Worm (Caenorhabditis elegans) whole organism, L1 larva: ENCODE measurements around the gene tag-77.

Experiments
- C04F5.9 ChIP-seq: sonication (generic microtip); optimal IDR thresholded peaks from 2 replicates; lab custom pipeline; 2016; ENCODE audit warnings: missing genetic modification characterization, missing compliant biosample characterization
- C16A3.4 ChIP-seq: fragments of 150-350 bp; optimal IDR thresholded peaks from 2 replicates; lab custom pipeline; 2014; ENCODE audit warnings: missing biosample characterization, missing genetic modification characterization
- C34B4.2 ChIP-seq: sonication (generic microtip); optimal IDR thresholded peaks from 2 replicates; lab custom pipeline; 2017; ENCODE audit warnings: mild to moderate bottlenecking, missing genetic modification characterization, missing compliant biosample characterization
- alr-1 ChIP-seq: fragments of 200-800 bp; sonication (Bioruptor generic); optimal IDR thresholded peaks from 2 replicates; lab custom pipeline; 2018; ENCODE audit warnings: borderline replicate concordance, mild to moderate bottlenecking, missing genetic modification characterization, missing compliant biosample characterization
- aly-2 ChIP-seq: fragments of 150-350 bp; optimal IDR thresholded peaks from 2 replicates; lab custom pipeline; 2014; ENCODE audit warnings: missing biosample characterization, missing genetic modification characterization
- blmp-1 ChIP-seq: fragments of 150-350 bp; optimal IDR thresholded peaks from 2 replicates; lab custom pipeline; 2014; ENCODE audit warnings: missing biosample characterization, missing genetic modification characterization
- ceh-63 ChIP-seq: fragments of 200-800 bp; sonication (Bioruptor generic); optimal IDR thresholded peaks from 2 replicates; lab custom pipeline; 2018; ENCODE audit warnings: mild to moderate bottlenecking, missing genetic modification characterization, missing compliant biosample characterization
- ceh-88 ChIP-seq: fragments of 200-800 bp; sonication (Bioruptor generic); IDR thresholded peaks from 2 replicates; pipeline ENCODE4 v1.3.6; 2022; ENCODE audit warnings: missing genetic modification characterization, missing compliant biosample characterization
- ceh-90 ChIP-seq: sonication (generic microtip); optimal IDR thresholded peaks from 2 replicates; lab custom pipeline; 2016; ENCODE audit warnings: missing genetic modification characterization, missing compliant biosample characterization
- dpl-1 ChIP-seq, 3 experiments: fragments of 150-350 bp in 2 of 3; sonication (generic microtip) in 1 of 3; optimal IDR thresholded peaks; 2 replicates each; lab custom pipeline; 2014 to 2017; ENCODE audit warnings: missing biosample characterization in 3 of 3, missing genetic modification characterization in 3 of 3, missing genetic modification reagents in 3 of 3
- efl-1 ChIP-seq, 4 experiments: fragments of 150-350 bp; optimal IDR thresholded peaks in 3 of 4; peaks in 1 of 4; 1 replicate in 1 of 4; 2 replicates in 3 of 4; lab custom pipeline; 2014; ENCODE audit warnings: missing biosample characterization in 2 of 4, missing genetic modification characterization in 2 of 4, missing genetic modification reagents in 2 of 4
- egl-13 ChIP-seq: sonication (generic microtip); optimal IDR thresholded peaks from 2 replicates; lab custom pipeline; 2016; ENCODE audit warnings: missing genotype, missing genetic modification reagents, missing genetic modification characterization, missing compliant biosample characterization
- elt-2 ChIP-seq: sonication (generic microtip); optimal IDR thresholded peaks from 2 replicates; lab custom pipeline; 2016; ENCODE audit warnings: missing genetic modification characterization, mild to moderate bottlenecking, inconsistent platforms, missing compliant biosample characterization, missing genetic modification reagents
- elt-3 ChIP-seq, 6 experiments: fragments of 150-350 bp in 1 of 6; sonication (generic microtip); optimal IDR thresholded peaks; 2 replicates each; lab custom pipeline; 2017 to 2018; ENCODE audit warnings: missing biosample characterization in 6 of 6, missing genetic modification characterization in 6 of 6, inconsistent platforms in 1 of 6
- ets-5 ChIP-seq: fragments of 200-800 bp; sonication (Bioruptor generic); IDR thresholded peaks from 2 replicates; pipeline ENCODE4 v1.3.6; 2022; ENCODE audit warnings: missing genetic modification characterization, missing compliant biosample characterization
- fos-1 ChIP-seq: fragments of 150-350 bp; optimal IDR thresholded peaks from 2 replicates; lab custom pipeline; 2014; ENCODE audit warnings: missing biosample characterization, missing genetic modification characterization
- hlh-4 ChIP-seq: sonication (generic microtip); optimal IDR thresholded peaks from 2 replicates; lab custom pipeline; 2016; ENCODE audit warnings: mild to moderate bottlenecking, missing genetic modification characterization, missing compliant biosample characterization
- irx-1 ChIP-seq: sonication (generic microtip); optimal IDR thresholded peaks from 2 replicates; lab custom pipeline; 2016; ENCODE audit warnings: missing genetic modification characterization, missing compliant biosample characterization
- jun-1 ChIP-seq: fragments of 150-350 bp; optimal IDR thresholded peaks from 2 replicates; lab custom pipeline; 2014; ENCODE audit warnings: missing biosample characterization, missing genetic modification reagents, missing genetic modification characterization
- lin-13 ChIP-seq: fragments of 150-350 bp; optimal IDR thresholded peaks from 2 replicates; lab custom pipeline; 2014; ENCODE audit warnings: missing biosample characterization, missing genetic modification reagents, missing genetic modification characterization
- lin-14 ChIP-seq: fragments of 200-800 bp; sonication (Bioruptor generic); optimal IDR thresholded peaks from 2 replicates; lab custom pipeline; 2018; ENCODE audit warnings: mild to moderate bottlenecking, missing genetic modification characterization, moderate library complexity, missing compliant biosample characterization
- lin-15B ChIP-seq: fragments of 150-350 bp; sonication (generic microtip); optimal IDR thresholded peaks from 3 replicates; lab custom pipeline; 2014; ENCODE audit warnings: missing biosample characterization, missing genetic modification characterization
- lin-35 ChIP-seq, 2 experiments: fragments of 150-350 bp; optimal IDR thresholded peaks; 2 replicates each; lab custom pipeline; 2014; ENCODE audit warnings: missing biosample characterization in 2 of 2, missing genetic modification characterization in 2 of 2, missing genetic modification reagents in 2 of 2
- lsy-2 ChIP-seq, 2 experiments: fragments of 150-350 bp; optimal IDR thresholded peaks; 2 replicates each; lab custom pipeline; 2014; ENCODE audit warnings: missing biosample characterization in 2 of 2, missing genetic modification characterization in 2 of 2
- mab-9 ChIP-seq: fragments of 200-800 bp; sonication (Bioruptor generic); IDR thresholded peaks from 2 replicates; pipeline ENCODE4 v1.3.6; 2022; ENCODE audit warnings: missing genetic modification reagents, missing genetic modification characterization, missing compliant biosample characterization
- mep-1 ChIP-seq: fragments of 150-350 bp; optimal IDR thresholded peaks from 2 replicates; lab custom pipeline; 2014; ENCODE audit warnings: missing biosample characterization, missing genetic modification characterization
- nhr-12 ChIP-seq: sonication (generic microtip); optimal IDR thresholded peaks from 2 replicates; lab custom pipeline; 2017; ENCODE audit warnings: missing biosample characterization, missing genetic modification characterization
- nhr-19 ChIP-seq: fragments of 200-800 bp; sonication (Bioruptor generic); conservative IDR thresholded peaks from 2 replicates; pipeline ENCODE4 v1.3.6; 2022; ENCODE audit warnings: missing genetic modification characterization, missing compliant biosample characterization
- nhr-20 ChIP-seq: sonication (generic microtip); optimal IDR thresholded peaks from 2 replicates; lab custom pipeline; 2016; ENCODE audit warnings: mild to moderate bottlenecking, missing genetic modification characterization, missing compliant biosample characterization
- nhr-237 ChIP-seq: fragments of 150-350 bp; optimal IDR thresholded peaks from 2 replicates; lab custom pipeline; 2014; ENCODE audit warnings: missing biosample characterization, missing genetic modification characterization
- nhr-71 ChIP-seq: sonication (generic microtip); optimal IDR thresholded peaks from 2 replicates; lab custom pipeline; 2016; ENCODE audit warnings: mild to moderate bottlenecking, missing genetic modification characterization, moderate library complexity, missing compliant biosample characterization
- nhr-76 ChIP-seq: sonication (generic microtip); optimal IDR thresholded peaks from 2 replicates; lab custom pipeline; 2017; ENCODE audit warnings: missing biosample characterization, missing genetic modification characterization
- nhr-77 ChIP-seq: fragments of 150-350 bp; optimal IDR thresholded peaks from 2 replicates; lab custom pipeline; 2014; ENCODE audit warnings: missing biosample characterization, missing genetic modification characterization
- nhr-85 ChIP-seq: sonication (generic microtip); peaks from one replicate; lab custom pipeline; 2016; ENCODE audit warnings: missing genetic modification characterization, inconsistent platforms, missing compliant biosample characterization
- rnt-1 ChIP-seq: sonication (generic microtip); optimal IDR thresholded peaks from 2 replicates; lab custom pipeline; 2016; ENCODE audit warnings: mild to moderate bottlenecking, missing genetic modification characterization, moderate library complexity, missing compliant biosample characterization
- skn-1 ChIP-seq: fragments of 150-350 bp; optimal IDR thresholded peaks from 2 replicates; lab custom pipeline; 2014; ENCODE audit warnings: missing biosample characterization, missing genetic modification characterization
- snpc-4 ChIP-seq: fragments of 150-350 bp; optimal IDR thresholded peaks from 2 replicates; lab custom pipeline; 2014; ENCODE audit warnings: missing biosample characterization, missing genetic modification characterization
- sup-37 ChIP-seq: fragments of 200-800 bp; sonication (Bioruptor generic); optimal IDR thresholded peaks from 2 replicates; lab custom pipeline; 2018; ENCODE audit warnings: mild to moderate bottlenecking, missing genetic modification characterization, missing compliant biosample characterization
- tbx-2 ChIP-seq: sonication (generic microtip); optimal IDR thresholded peaks from 2 replicates; lab custom pipeline; 2016; ENCODE audit warnings: missing genetic modification characterization, missing compliant biosample characterization
- tlp-1 ChIP-seq: fragments of 150-350 bp; optimal IDR thresholded peaks from 2 replicates; lab custom pipeline; 2014; ENCODE audit warnings: missing biosample characterization, missing genetic modification characterization
- unc-30 ChIP-seq: sonication (generic microtip); optimal IDR thresholded peaks from 2 replicates; lab custom pipeline; 2017; ENCODE audit warnings: missing biosample characterization, missing genetic modification characterization
- unc-62 ChIP-seq: fragments of 150-350 bp; optimal IDR thresholded peaks from 2 replicates; lab custom pipeline; 2014; ENCODE audit warnings: missing biosample characterization, missing genetic modification reagents, missing genetic modification characterization
- unc-86 ChIP-seq: sonication (generic microtip); optimal IDR thresholded peaks from 2 replicates; lab custom pipeline; 2016; ENCODE audit warnings: missing genetic modification characterization, missing compliant biosample characterization
- zag-1 ChIP-seq: fragments of 150-350 bp; optimal IDR thresholded peaks from 2 replicates; lab custom pipeline; 2014; ENCODE audit warnings: missing biosample characterization, missing genetic modification characterization
- zip-4 ChIP-seq: fragments of 200-800 bp; sonication (Bioruptor generic); optimal IDR thresholded peaks from 2 replicates; lab custom pipeline; 2018; ENCODE audit warnings: mild to moderate bottlenecking, missing genetic modification characterization, moderate library complexity, missing compliant biosample characterization

The tag-77 gene

DNA sequence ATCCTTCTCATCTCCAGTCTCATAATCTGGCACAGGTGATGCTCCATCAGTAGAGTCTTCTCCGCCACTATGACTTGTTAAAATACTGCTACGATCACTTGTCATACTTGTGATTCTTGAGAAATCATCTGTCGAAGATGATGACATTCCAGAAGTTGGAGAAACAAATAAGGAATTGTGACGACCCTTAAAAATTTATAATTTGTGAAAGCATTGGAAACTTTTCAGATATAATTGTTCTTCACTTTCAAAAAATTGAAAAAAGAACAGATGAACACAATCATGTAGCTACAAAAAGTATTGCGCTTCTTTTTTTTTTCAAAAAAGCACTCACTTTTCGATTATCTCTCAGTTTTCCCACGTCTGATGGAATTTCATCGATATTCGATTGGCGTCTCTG lies 4.3 kb downstream of the tag-77 start:
- TF ChIP-seq dpl-1 (GFP tag; optimal IDR thresholded peaks at IDR 0.05; lab: Kevin White, UChicago) (no peak), elt-3 (tag; optimal IDR thresholded peaks at IDR 0.05; lab: Kevin White, UChicago) (no peak), lin-15B (no peak), hlh-4 (tag; lab: Kevin White, UChicago) (no peak), zag-1 (no peak), tlp-1 (tag; lab: Kevin White, UChicago) (no peak), C04F5.9 (tag; lab: Kevin White, UChicago) (no peak), lin-35 (GFP tag; optimal IDR thresholded peaks at IDR 0.05; lab: Kevin White, UChicago) (no peak), aly-2 (tag; lab: Kevin White, UChicago) (no peak), nhr-12 (tag; lab: Kevin White, UChicago) (no peak), unc-30 (tag; lab: Kevin White, UChicago) (no peak), nhr-71 (tag; lab: Kevin White, UChicago) (no peak), rnt-1 (no peak), alr-1 (no peak), ceh-88 (GFP tag; lab: Robert Waterston, UW) (no peak), elt-2 (tag; lab: Kevin White, UChicago) (no peak)

DNA sequence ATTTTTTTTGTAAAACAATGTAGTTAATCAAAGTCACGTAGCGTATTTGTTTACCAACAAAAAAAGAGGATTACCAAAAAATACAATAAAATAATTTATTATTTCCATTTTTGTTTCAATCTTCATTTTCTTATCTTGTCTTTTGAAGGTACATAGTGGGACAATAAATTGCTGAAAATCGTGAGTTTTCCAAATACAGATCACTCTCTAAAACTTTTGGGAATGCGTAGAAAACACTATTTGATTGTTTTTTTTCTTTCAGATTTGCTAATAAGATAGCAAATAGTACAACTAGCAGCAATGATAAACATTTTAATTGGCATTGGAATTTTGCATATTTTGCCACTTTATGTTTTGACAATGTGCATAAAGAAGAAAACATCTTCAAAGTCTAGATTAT lies 9.0 kb downstream of the tag-77 start, which contains the start of gene C28C12.1:
TSS of gene C28C12.1 (plus strand) at position 301 of the 400 bp plus-strand sequence.
- TF ChIP-seq nhr-85, result no peak
- TF ChIP-seq elt-2 (tag; lab: Kevin White, UChicago), result no peak
- no peak for TF ChIP-seq sup-37 (GFP tag; lab: Kevin White, UChicago)
- no peak for TF ChIP-seq ceh-90 (tag; lab: Kevin White, UChicago)
- no peak for TF ChIP-seq lsy-2 (tag; optimal IDR thresholded peaks at IDR 0.05; lab: Kevin White, UChicago)
- TF ChIP-seq fos-1 (tag; lab: Kevin White, UChicago), result no peak
- TF ChIP-seq mab-9 (GFP tag; lab: Robert Waterston, UW), result no peak
- no peak for TF ChIP-seq efl-1 (optimal IDR thresholded peaks at IDR 0.05; lab: Kevin White, UChicago)
- TF ChIP-seq efl-1 (GFP tag; optimal IDR thresholded peaks at IDR 0.05 in 1 of 2; lab: Kevin White, UChicago), result no peak
- TF ChIP-seq, all 84 proteins: peak for 0

DNA sequence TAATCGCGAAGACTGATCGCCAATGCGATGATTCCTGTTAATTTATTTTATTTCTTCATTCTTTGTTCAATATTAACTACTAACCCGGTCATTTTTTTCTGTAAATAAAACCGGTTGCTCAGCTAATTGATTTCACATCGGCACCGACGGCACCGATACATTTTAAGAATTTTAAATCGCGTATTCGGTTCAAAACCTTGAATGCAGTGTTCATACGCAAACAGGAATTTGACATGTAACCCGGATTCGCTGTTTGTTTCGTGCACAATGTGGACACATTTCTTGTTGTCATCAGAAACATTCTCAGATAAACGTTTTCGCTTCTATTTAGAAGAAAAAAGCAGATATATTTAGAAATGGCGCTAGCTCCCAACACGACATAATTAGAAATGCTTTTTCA lies 10.4 kb downstream of the tag-77 start:
- TF ChIP-seq efl-1 (optimal IDR thresholded peaks at IDR 0.05; lab: Kevin White, UChicago) (no peak), efl-1 (GFP tag; optimal IDR thresholded peaks at IDR 0.05 in 1 of 2; lab: Kevin White, UChicago) (no peak), lin-15B (no peak), skn-1 (no peak), irx-1 (tag; lab: Kevin White, UChicago) (no peak), snpc-4 (no peak), nhr-12 (tag; lab: Kevin White, UChicago) (no peak), egl-13 (no peak)

DNA sequence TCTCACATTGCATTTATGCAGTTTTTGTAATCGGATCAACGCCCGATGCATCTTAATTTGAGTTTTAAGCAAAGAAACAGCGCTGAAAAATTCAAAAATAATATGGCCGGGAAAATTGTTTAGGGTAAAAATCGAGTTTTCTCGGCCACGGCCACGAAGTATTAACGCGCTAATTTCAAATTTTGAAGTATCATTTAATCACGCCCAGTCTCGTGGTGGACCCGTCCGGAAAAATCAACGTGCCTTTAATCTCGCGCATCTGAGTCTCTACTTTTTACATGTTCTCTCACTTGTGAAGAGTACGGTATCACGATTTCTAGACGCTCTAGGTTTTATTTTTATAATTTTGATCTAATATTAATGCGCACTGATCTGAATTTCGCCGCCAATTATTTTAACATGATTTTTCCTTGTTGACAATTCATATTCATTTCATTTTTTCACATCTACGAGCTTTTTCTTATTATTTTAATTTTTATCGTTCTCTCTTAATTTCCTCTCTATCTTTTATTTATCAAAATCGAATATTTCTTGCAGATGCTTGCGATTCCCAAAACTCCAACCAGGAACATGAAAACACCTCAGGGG lies 11.5 kb downstream of the tag-77 start, which contains the start of the genes acdh-13 and mesp-1:
TSS of gene acdh-13 (minus strand) at position 51 of the 588 bp plus-strand sequence.
TSS of gene mesp-1 (plus strand) at position 538 of the 588 bp plus-strand sequence.
- TF ChIP-seq jun-1 (tag; lab: Kevin White, UChicago) (no peak), nhr-12 (tag; lab: Kevin White, UChicago) (no peak), C16A3.4 (tag; lab: Kevin White, UChicago) (peak; percentile 10), zip-4 (GFP tag; lab: Kevin White, UChicago) (no peak), fos-1 (tag; lab: Kevin White, UChicago) (no peak), mep-1 (peak; percentile 39), ceh-63 (GFP tag; lab: Kevin White, UChicago) (no peak), unc-62 (GFP tag; lab: Kevin White, UChicago) (no peak), egl-13 (peak; percentile 61), irx-1 (tag; lab: Kevin White, UChicago) (peak; percentile 69), lin-15B (no peak), blmp-1 (tag; lab: Kevin White, UChicago) (peak; percentile 16), lin-14 (GFP tag; lab: Kevin White, UChicago) (no peak), C34B4.2 (tag; lab: Kevin White, UChicago) (no peak), nhr-77 (tag; lab: Kevin White, UChicago) (no peak), nhr-85 (peak; percentile 62), ceh-90 (tag; lab: Kevin White, UChicago) (peak; percentile 84), efl-1 (optimal IDR thresholded peaks at IDR 0.05; lab: Kevin White, UChicago) (peak; percentile 92 to 93), efl-1 (GFP tag; optimal IDR thresholded peaks at IDR 0.05 in 1 of 2; lab: Kevin White, UChicago) (peak; percentile 92 to 99), unc-86 (tag; lab: Kevin White, UChicago) (peak; percentile 10), tbx-2 (tag; lab: Kevin White, UChicago) (peak; percentile 58), nhr-76 (tag; lab: Kevin White, UChicago) (no peak), nhr-20 (tag; lab: Kevin White, UChicago) (peak; percentile 53), skn-1 (peak; percentile 31), nhr-19 (GFP tag; lab: Robert Waterston, UW) (no peak), lin-13 (GFP tag; lab: Kevin White, UChicago) (peak; percentile 3), ets-5 (GFP tag; lab: Robert Waterston, UW) (no peak), alr-1 (no peak), nhr-237 (tag; lab: Kevin White, UChicago) (no peak)
